Fruit fly (Drosophila melanogaster) whole organism, wandering third instar larva: ENCODE data around the gene CG5902.

Experiments
- Abd-B ChIP-seq: fragments of >200 bp; optimal IDR thresholded peaks from 2 replicates; lab custom pipeline; 2017; ENCODE audit warnings: missing biosample characterization, missing genetic modification characterization
- CG32264 ChIP-seq: fragments of 200-800 bp; sonication (Bioruptor generic); optimal IDR thresholded peaks from 2 replicates; lab custom pipeline; 2016; ENCODE audit warnings: missing biosample characterization, missing genetic modification characterization
- CG9705 ChIP-seq: fragments of 200-800 bp; sonication (Bioruptor generic); optimal IDR thresholded peaks from 2 replicates; lab custom pipeline; 2018; ENCODE audit warnings: missing biosample characterization, mild to moderate bottlenecking, missing genetic modification characterization
- CrebA ChIP-seq: fragments of 200-800 bp; sonication (Bioruptor generic); optimal IDR thresholded peaks from 2 replicates; lab custom pipeline; 2016; ENCODE audit warnings: missing biosample characterization, mild to moderate bottlenecking, missing genetic modification characterization, borderline replicate concordance
- Dfd ChIP-seq: fragments of >200 bp; optimal IDR thresholded peaks from 2 replicates; lab custom pipeline; 2017; ENCODE audit warnings: missing biosample characterization, missing genetic modification characterization
- Dif ChIP-seq: fragments of 200-275, 200-300 bp; sonication (Bioruptor generic); optimal IDR thresholded peaks from 2 replicates; lab custom pipeline; 2018; ENCODE audit warnings: missing biosample characterization, missing genetic modification characterization; ENCODE audit not compliant: partially characterized antibody
- GATAd ChIP-seq: sonication (Bioruptor generic); optimal IDR thresholded peaks from 2 replicates; lab custom pipeline; 2016; ENCODE audit warnings: missing biosample characterization, missing genetic modification characterization
- HLH106 ChIP-seq: fragments of 200-800 bp; optimal IDR thresholded peaks from 3 replicates; lab custom pipeline; 2019; ENCODE audit warnings: missing biosample characterization, mild to moderate bottlenecking, missing genetic modification characterization, moderate library complexity
- Hnf4 ChIP-seq: fragments of 200-800 bp; sonication (Bioruptor generic); optimal IDR thresholded peaks from 2 replicates; lab custom pipeline; 2016; ENCODE audit warnings: missing biosample characterization, mild to moderate bottlenecking, missing genetic modification characterization
- Hr78 ChIP-seq: fragments of >200 bp; optimal IDR thresholded peaks from 2 replicates; lab custom pipeline; 2017; ENCODE audit warnings: missing biosample characterization, missing genetic modification characterization
- Hr83 ChIP-seq: fragments of 200-300 bp; sonication (Bioruptor generic); optimal IDR thresholded peaks from 2 replicates; lab custom pipeline; 2016; ENCODE audit warnings: missing biosample characterization, mild to moderate bottlenecking, missing genetic modification characterization, moderate library complexity; ENCODE audit not compliant: poor library complexity, severe bottlenecking
- Jra ChIP-seq: sonication (Bioruptor generic); optimal IDR thresholded peaks from 2 replicates; lab custom pipeline; 2016; ENCODE audit warnings: missing biosample characterization, missing genetic modification characterization
- Mio ChIP-seq: sonication (Bioruptor generic); optimal IDR thresholded peaks from 2 replicates; lab custom pipeline; 2016; ENCODE audit warnings: missing biosample characterization, missing genetic modification characterization
- Myc ChIP-seq: fragments of >200 bp; optimal IDR thresholded peaks from 2 replicates; lab custom pipeline; 2017
- N ChIP-seq: fragments of >200 bp; optimal IDR thresholded peaks from 2 replicates; lab custom pipeline; 2018; ENCODE audit warnings: missing biosample characterization, missing external identifiers, missing genetic modification characterization
- OdsH ChIP-seq: fragments of 200-800 bp; sonication (Bioruptor generic); optimal IDR thresholded peaks from 2 replicates; lab custom pipeline; 2016; ENCODE audit warnings: missing biosample characterization, mild to moderate bottlenecking, missing genetic modification characterization
- Rel ChIP-seq, 2 experiments: fragments of 200-800 bp; sonication (Bioruptor generic) in 1 of 2; optimal IDR thresholded peaks; 2 replicates in 1 of 2; 3 replicates in 1 of 2; lab custom pipeline; 2016 to 2019; ENCODE audit warnings: mild to moderate bottlenecking in 2 of 2, missing biosample characterization in 2 of 2, missing genetic modification characterization in 2 of 2, moderate library complexity in 1 of 2
- Sp1 ChIP-seq: fragments of 200-800 bp; sonication (Bioruptor generic); optimal IDR thresholded peaks from 3 replicates; lab custom pipeline; 2019; ENCODE audit warnings: missing biosample characterization, mild to moderate bottlenecking, missing genetic modification characterization, moderate library complexity
- Vsx2 ChIP-seq: fragments of 200-300, 225-300 bp; sonication (Bioruptor generic); optimal IDR thresholded peaks from 2 replicates; lab custom pipeline; 2018; ENCODE audit warnings: missing biosample characterization, missing genetic modification characterization; ENCODE audit not compliant: partially characterized antibody
- br ChIP-seq: fragments of 200-800 bp; sonication (Bioruptor generic); optimal IDR thresholded peaks from 2 replicates; lab custom pipeline; 2016; ENCODE audit warnings: missing biosample characterization, missing genetic modification characterization
- brk ChIP-seq: fragments of 200-800 bp; sonication (Bioruptor generic); optimal IDR thresholded peaks from 2 replicates; lab custom pipeline; 2016; ENCODE audit warnings: missing biosample characterization, mild to moderate bottlenecking, missing genetic modification characterization
- dl ChIP-seq, 2 experiments: fragments of 175-275, 200-275 bp in 1 of 2; fragments of 200-275 bp in 1 of 2; sonication (Bioruptor generic); optimal IDR thresholded peaks; lab custom pipeline; 2018; ENCODE audit warnings: mild to moderate bottlenecking in 2 of 2, missing biosample characterization in 2 of 2, missing genetic modification characterization in 2 of 2, moderate library complexity in 2 of 2; ENCODE audit not compliant: partially characterized antibody in 2 of 2, insufficient read depth in 1 of 2
- dmrt93B ChIP-seq: fragments of 200-800 bp; sonication (Bioruptor generic); optimal IDR thresholded peaks from 2 replicates; lab custom pipeline; 2018; ENCODE audit warnings: missing biosample characterization, mild to moderate bottlenecking, missing genetic modification characterization
- dsf ChIP-seq: sonication (Bioruptor generic); optimal IDR thresholded peaks from 2 replicates; lab custom pipeline; 2016; ENCODE audit warnings: missing biosample characterization, missing genetic modification characterization, borderline replicate concordance
- ey ChIP-seq: fragments of 200-800 bp; sonication (Bioruptor generic); optimal IDR thresholded peaks from 2 replicates; lab custom pipeline; 2016; ENCODE audit warnings: missing biosample characterization, missing genetic modification characterization
- foxo ChIP-seq, 2 experiments: fragments of 200-800 bp; sonication (Bioruptor generic); optimal IDR thresholded peaks; 2 replicates in 1 of 2; 3 replicates in 1 of 2; lab custom pipeline; 2016 to 2017; ENCODE audit warnings: missing biosample characterization in 2 of 2, missing genetic modification characterization in 2 of 2
- fru ChIP-seq: fragments of 200-800 bp; sonication (Bioruptor generic); optimal IDR thresholded peaks from 3 replicates; lab custom pipeline; 2016; ENCODE audit warnings: missing biosample characterization, mild to moderate bottlenecking, missing genetic modification characterization
- h ChIP-seq: fragments of 200-800 bp; sonication (Bioruptor generic); optimal IDR thresholded peaks from 3 replicates; lab custom pipeline; 2016; ENCODE audit warnings: missing biosample characterization, mild to moderate bottlenecking, missing genetic modification characterization
- jim ChIP-seq: fragments of 175-275, 200-325 bp; sonication (Bioruptor generic); optimal IDR thresholded peaks from 2 replicates; lab custom pipeline; 2016; ENCODE audit warnings: missing biosample characterization, mild to moderate bottlenecking, missing genetic modification characterization
- lola ChIP-seq: fragments of >200 bp; optimal IDR thresholded peaks from 2 replicates; lab custom pipeline; 2017; ENCODE audit warnings: missing biosample characterization, missing genetic modification characterization
- pan ChIP-seq: fragments of >200 bp; optimal IDR thresholded peaks from 2 replicates; lab custom pipeline; 2017
- psq ChIP-seq: fragments of 200-800 bp; sonication (Bioruptor generic); optimal IDR thresholded peaks from 3 replicates; lab custom pipeline; 2017; ENCODE audit warnings: missing biosample characterization, mild to moderate bottlenecking, missing genetic modification characterization, moderate library complexity
- rgr ChIP-seq: fragments of 200-800 bp; sonication (Bioruptor generic); optimal IDR thresholded peaks from 3 replicates; lab custom pipeline; 2016; ENCODE audit warnings: missing biosample characterization, mild to moderate bottlenecking, missing genetic modification characterization
- sage ChIP-seq: fragments of 200-800 bp; sonication (Bioruptor generic); optimal IDR thresholded peaks from 2 replicates; lab custom pipeline; 2016; ENCODE audit warnings: missing biosample characterization, mild to moderate bottlenecking, missing genetic modification characterization
- sv ChIP-seq: fragments of 200-800 bp; sonication (Bioruptor generic); optimal IDR thresholded peaks from 3 replicates; lab custom pipeline; 2016; ENCODE audit warnings: missing biosample characterization, missing genetic modification characterization
- tai ChIP-seq: sonication (Bioruptor generic); optimal IDR thresholded peaks from 2 replicates; lab custom pipeline; 2016; ENCODE audit warnings: missing biosample characterization, missing genetic modification characterization
- usp ChIP-seq: fragments of >200 bp; optimal IDR thresholded peaks from 2 replicates; lab custom pipeline; 2017; ENCODE audit warnings: missing biosample characterization, missing genetic modification characterization
- woc ChIP-seq: sonication (Bioruptor generic); optimal IDR thresholded peaks from 2 replicates; lab custom pipeline; 2016; ENCODE audit warnings: missing biosample characterization, mild to moderate bottlenecking, missing genetic modification characterization

Gene CG5902

DNA sequence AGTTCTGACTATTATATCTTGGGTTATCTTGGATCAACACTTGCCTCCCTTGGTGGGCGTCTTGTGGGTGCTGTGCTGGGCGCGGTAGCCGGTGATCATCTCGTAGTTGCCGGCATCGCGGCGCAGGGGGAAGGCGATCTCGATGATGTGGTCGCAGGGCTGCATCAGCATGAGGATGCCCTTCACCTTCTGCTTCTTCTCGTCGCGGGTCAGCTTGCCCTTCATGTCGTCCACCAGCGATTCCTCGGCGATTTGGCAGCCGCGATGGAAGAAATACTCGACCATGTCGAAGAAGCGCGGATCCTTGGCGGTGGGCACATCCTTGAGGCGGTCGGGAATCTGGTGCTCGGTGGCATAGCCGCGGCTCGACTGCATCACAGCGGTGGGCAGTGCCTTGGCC lies 43.9 kb upstream of the CG5902 start:
- TF ChIP-seq Dfd (GFP tag; lab: Kevin White, UChicago) = no peak
- no peak for TF ChIP-seq Hr78 (GFP tag; lab: Kevin White, UChicago)
- no peak for TF ChIP-seq ey
- TF ChIP-seq CG9705 (GFP tag; lab: Kevin White, UChicago) = no peak

DNA sequence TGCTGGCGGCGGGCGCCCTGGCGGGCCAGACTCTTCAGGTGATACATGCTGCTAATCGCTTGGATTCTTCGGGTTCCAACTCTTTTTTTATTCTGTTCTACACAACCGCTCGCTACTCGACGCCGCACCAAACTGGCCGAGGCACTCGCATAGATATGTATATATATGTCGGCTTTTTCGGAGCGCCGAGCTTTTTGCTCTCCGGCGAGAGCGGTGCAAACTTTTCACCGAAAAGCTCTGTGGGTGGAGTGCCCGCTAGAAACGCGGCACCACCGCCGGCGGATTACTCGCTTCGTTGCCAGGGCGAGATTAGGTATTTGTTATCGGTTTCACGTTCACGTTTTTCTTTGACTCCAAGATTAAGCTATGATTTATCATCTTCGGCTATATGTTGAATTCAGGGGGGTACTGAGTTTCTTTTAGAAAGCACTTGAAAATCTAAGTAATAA lies 43.5 kb upstream of the CG5902 start, which contains the start of gene Gdh:
Gene Gdh (minus strand): TSS at position 137 of the 449 bp plus-strand sequence.
- TF ChIP-seq fru (GFP tag; lab: Kevin White, UChicago) (no peak), tai (GFP tag; lab: Kevin White, UChicago) (no peak), rgr (GFP tag; lab: Kevin White, UChicago) (peak; percentile 18), dsf (no peak), Dfd (GFP tag; lab: Kevin White, UChicago) (no peak), lola (GFP tag; lab: Kevin White, UChicago) (no peak), Hr83 (GFP tag; lab: Kevin White, UChicago) (no peak), Vsx2 (GFP tag; lab: Kevin White, UChicago) (no peak), Myc (lab: Kevin White, UChicago) (no peak), dl (GFP tag; optimal IDR thresholded peaks at IDR 0.05; lab: Kevin White, UChicago; ENCODE audit: insufficient read depth in 1 of 2, partially characterized antibody in 2 of 2) (peak; percentile 42 to 76), jim (GFP tag; lab: Kevin White, UChicago) (no peak), usp (GFP tag; lab: Kevin White, UChicago) (no peak), HLH106 (tag; lab: Kevin White, UChicago) (peak; percentile 15), Hr78 (GFP tag; lab: Kevin White, UChicago) (no peak), Abd-B (GFP tag; lab: Kevin White, UChicago) (no peak), GATAd (GFP tag; lab: Kevin White, UChicago) (no peak), woc (no peak), foxo (GFP tag; optimal IDR thresholded peaks at IDR 0.05; lab: Kevin White, UChicago) (no peak), br (GFP tag; lab: Kevin White, UChicago) (no peak), sage (GFP tag; lab: Kevin White, UChicago) (no peak), pan (lab: Kevin White, UChicago) (no peak), Rel (GFP tag; optimal IDR thresholded peaks at IDR 0.05; lab: Kevin White, UChicago) (no peak), Rel (tag; optimal IDR thresholded peaks at IDR 0.05; lab: Kevin White, UChicago) (peak; percentile 49), h (GFP tag; lab: Kevin White, UChicago) (peak; percentile 33), psq (GFP tag; lab: Kevin White, UChicago) (no peak), CG32264 (no peak), Hnf4 (GFP tag; lab: Kevin White, UChicago) (no peak), brk (GFP tag; lab: Kevin White, UChicago) (no peak), OdsH (GFP tag; lab: Kevin White, UChicago) (no peak), ey (no peak), CrebA (GFP tag; lab: Kevin White, UChicago) (no peak), Mio (no peak), CG9705 (GFP tag; lab: Kevin White, UChicago) (no peak), sv (no peak), Sp1 (GFP tag; lab: Kevin White, UChicago) (peak; percentile 33), dmrt93B (no peak), Dif (GFP tag; lab: Kevin White, UChicago) (peak; percentile 85), Jra (GFP tag; lab: Kevin White, UChicago) (no peak), N (GFP tag; lab: Kevin White, UChicago) (no peak)

DNA sequence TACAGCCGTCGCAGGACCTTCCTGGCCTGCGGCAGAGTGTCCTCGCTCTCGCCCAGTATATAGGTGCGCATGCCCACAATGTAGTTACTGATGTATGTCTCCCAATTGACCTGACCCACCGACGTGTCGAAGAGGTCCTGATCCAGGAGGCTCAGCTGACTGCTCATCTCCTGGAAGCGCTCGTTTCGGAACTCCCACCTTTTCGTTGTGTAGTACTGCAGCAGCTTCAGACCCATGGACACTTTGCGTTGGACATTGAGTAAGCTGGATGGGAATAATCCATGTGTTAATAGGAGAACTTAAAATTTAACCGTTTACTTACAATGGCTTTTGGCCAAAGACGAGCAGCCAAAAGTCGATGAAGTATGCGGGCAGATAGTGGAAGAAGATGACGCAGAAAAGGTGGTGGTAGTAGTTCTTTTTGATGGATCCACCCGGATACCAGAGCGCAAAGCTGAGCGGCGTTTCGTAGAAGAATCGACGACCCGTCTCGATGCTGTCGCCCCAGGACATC lies 42.5 kb upstream of the CG5902 start:
- TF ChIP-seq rgr (GFP tag; lab: Kevin White, UChicago) = no peak
- no peak for TF ChIP-seq brk (GFP tag; lab: Kevin White, UChicago)
- no peak for TF ChIP-seq pan (lab: Kevin White, UChicago)
- no peak for TF ChIP-seq sage (GFP tag; lab: Kevin White, UChicago)
- TF ChIP-seq tai (GFP tag; lab: Kevin White, UChicago) = no peak
- TF ChIP-seq Dfd (GFP tag; lab: Kevin White, UChicago) = no peak
- no peak for TF ChIP-seq Myc (lab: Kevin White, UChicago)
- TF ChIP-seq fru (GFP tag; lab: Kevin White, UChicago) = no peak
- TF ChIP-seq Abd-B (GFP tag; lab: Kevin White, UChicago) = no peak
- TF ChIP-seq Hr83 (GFP tag; lab: Kevin White, UChicago) = no peak
- TF ChIP-seq sv = no peak
